Worm (Caenorhabditis elegans) whole organism, midembryonic: ENCODE results near the gene T02E9.6.

Source experiments
- T22C8.4 ChIP-seq: fragments of 200-800 bp; sonication (Bioruptor generic); IDR thresholded peaks from 2 replicates; pipeline ENCODE4 v1.3.6; 2022; ENCODE audit warnings: missing genetic modification characterization, missing compliant biosample characterization
- flt-1 ChIP-seq: fragments of 200-800 bp; sonication (Bioruptor generic); IDR thresholded peaks from 2 replicates; pipeline ENCODE4 v1.3.6; 2022; ENCODE audit warnings: missing genetic modification characterization, missing compliant biosample characterization
- klf-2 ChIP-seq: fragments of 200-800 bp; sonication (Bioruptor generic); conservative IDR thresholded peaks from 2 replicates; pipeline ENCODE4 v1.3.6; 2022; ENCODE audit warnings: missing genetic modification reagents, missing genetic modification characterization, missing compliant biosample characterization
- ref-1 ChIP-seq: fragments of 200-800 bp; sonication (Bioruptor generic); conservative IDR thresholded peaks from 2 replicates; pipeline ENCODE4 v1.3.6; 2022; ENCODE audit warnings: missing genetic modification reagents, missing genetic modification characterization, missing compliant biosample characterization
- tab-1 ChIP-seq: fragments of 200-800 bp; sonication (Bioruptor generic); IDR thresholded peaks from 2 replicates; pipeline ENCODE4 v1.3.6; 2022; ENCODE audit warnings: missing genetic modification characterization, missing compliant biosample characterization
- ztf-23 ChIP-seq: fragments of 200-800 bp; sonication (Bioruptor generic); IDR thresholded peaks from 2 replicates; pipeline ENCODE4 v1.3.6; 2022; ENCODE audit warnings: missing genetic modification reagents, missing genetic modification characterization, missing compliant biosample characterization
- ztf-29 ChIP-seq: fragments of 200-800 bp; sonication (Bioruptor generic); IDR thresholded peaks from 2 replicates; pipeline ENCODE4 v1.3.6; 2022; ENCODE audit warnings: missing genetic modification reagents, missing genetic modification characterization, missing compliant biosample characterization

- TF ChIP-seq T22C8.4 (GFP tag; lab: Robert Waterston, UW) (no peak), flt-1 (GFP tag; lab: Robert Waterston, UW) (no peak), ref-1 (GFP tag; lab: Robert Waterston, UW) (no peak), ztf-29 (GFP tag; lab: Robert Waterston, UW) (no peak), tab-1 (GFP tag; lab: Robert Waterston, UW) (no peak), ztf-23 (GFP tag; lab: Robert Waterston, UW) (no peak), klf-2 (no peak)
These were observed 23.1 kb downstream of the T02E9.6 start, which contains the start of gene T03F7.7 for ce11 chrV:11311013-11311472.
